Worm (Caenorhabditis elegans) whole organism, L2 larva: ENCODE results near the gene ire-1.
A peak's percentile ranks its signal among the peaks of the same experiment; 100 is the strongest.

Source experiments
- C34F6.9 ChIP-seq: fragments of 150-350 bp; optimal IDR thresholded peaks from 2 replicates; lab custom pipeline; 2014; ENCODE audit warnings: missing biosample characterization, missing genetic modification characterization
- F13H6.1 ChIP-seq: sonication (generic microtip); optimal IDR thresholded peaks from 2 replicates; lab custom pipeline; 2016; ENCODE audit warnings: missing genetic modification characterization, missing compliant biosample characterization
- Y55F3AM.14 ChIP-seq: fragments of 200-800 bp; sonication (Bioruptor generic); optimal IDR thresholded peaks from 2 replicates; lab custom pipeline; 2018; ENCODE audit warnings: mild to moderate bottlenecking, missing genetic modification characterization, missing compliant biosample characterization
- ama-1 ChIP-seq: fragments of 150-350 bp; optimal IDR thresholded peaks from 2 replicates; lab custom pipeline; 2018; ENCODE audit warnings: inconsistent platforms
- blmp-1 ChIP-seq: sonication (generic microtip); optimal IDR thresholded peaks from 2 replicates; lab custom pipeline; 2017; ENCODE audit warnings: missing genetic modification characterization, mild to moderate bottlenecking, missing compliant biosample characterization, antibody characterized with exemption, moderate library complexity; ENCODE audit not compliant: insufficient read depth
- ceh-16 ChIP-seq: fragments of 150-350 bp; optimal IDR thresholded peaks from 2 replicates; lab custom pipeline; 2014; ENCODE audit warnings: missing biosample characterization, missing genetic modification characterization
- crh-2 ChIP-seq: sonication (generic microtip); optimal IDR thresholded peaks from 2 replicates; lab custom pipeline; 2017; ENCODE audit warnings: missing biosample characterization, missing genetic modification characterization
- dmd-4 ChIP-seq: sonication (generic microtip); optimal IDR thresholded peaks from 2 replicates; lab custom pipeline; 2017; ENCODE audit warnings: missing biosample characterization, missing genetic modification characterization
- egl-27 ChIP-seq: sonication (generic microtip); optimal IDR thresholded peaks from 3 replicates; lab custom pipeline; 2017; ENCODE audit warnings: missing biosample characterization, missing genetic modification reagents, missing genetic modification characterization
- elt-1 ChIP-seq: fragments of 150-350 bp; optimal IDR thresholded peaks from 2 replicates; lab custom pipeline; 2014; ENCODE audit warnings: missing biosample characterization, missing genetic modification characterization
- fos-1 ChIP-seq: fragments of 150-350 bp; optimal IDR thresholded peaks from 2 replicates; lab custom pipeline; 2014; ENCODE audit warnings: missing biosample characterization, missing genetic modification characterization
- gmeb-1 ChIP-seq: fragments of 150-350 bp; optimal IDR thresholded peaks from 2 replicates; lab custom pipeline; 2014; ENCODE audit warnings: missing biosample characterization, missing genetic modification characterization
- lin-11 ChIP-seq: fragments of 150-350 bp; sonication (generic microtip); optimal IDR thresholded peaks from 2 replicates; lab custom pipeline; 2014; ENCODE audit warnings: missing biosample characterization, missing genetic modification characterization, inconsistent platforms, mixed read lengths
- lin-13 ChIP-seq: fragments of 150-350 bp; optimal IDR thresholded peaks from 2 replicates; lab custom pipeline; 2014; ENCODE audit warnings: missing biosample characterization, missing genetic modification reagents, missing genetic modification characterization
- lsy-2 ChIP-seq, 2 experiments: fragments of 150-350 bp in 1 of 2; sonication (generic microtip) in 1 of 2; optimal IDR thresholded peaks; 2 replicates each; lab custom pipeline; 2014 to 2017; ENCODE audit warnings: missing biosample characterization in 2 of 2, missing genetic modification characterization in 2 of 2
- mbf-1 ChIP-seq: sonication (generic microtip); optimal IDR thresholded peaks from 2 replicates; lab custom pipeline; 2017; ENCODE audit warnings: missing biosample characterization, missing genetic modification characterization
- mdl-1 ChIP-seq, 2 experiments: fragments of 150-350 bp in 1 of 2; sonication (generic microtip) in 1 of 2; optimal IDR thresholded peaks; 2 replicates each; lab custom pipeline; 2017; ENCODE audit warnings: missing biosample characterization in 2 of 2, missing genetic modification characterization in 2 of 2
- nhr-10 ChIP-seq: sonication (generic microtip); optimal IDR thresholded peaks from 2 replicates; lab custom pipeline; 2017; ENCODE audit warnings: missing biosample characterization, missing genetic modification characterization
- nhr-11 ChIP-seq: fragments of 150-350 bp; optimal IDR thresholded peaks from 2 replicates; lab custom pipeline; 2014; ENCODE audit warnings: missing biosample characterization, missing genetic modification characterization
- nhr-129 ChIP-seq: fragments of 150-350 bp; optimal IDR thresholded peaks from 2 replicates; lab custom pipeline; 2014; ENCODE audit warnings: missing biosample characterization, missing genetic modification characterization
- nhr-21 ChIP-seq: fragments of 150-350 bp; optimal IDR thresholded peaks from 2 replicates; lab custom pipeline; 2014; ENCODE audit warnings: missing biosample characterization, missing genetic modification characterization
- nhr-23 ChIP-seq: fragments of 150-350 bp; optimal IDR thresholded peaks from 2 replicates; lab custom pipeline; 2014; ENCODE audit warnings: missing biosample characterization, missing genetic modification reagents, missing genetic modification characterization
- nhr-237 ChIP-seq: fragments of 150-350 bp; optimal IDR thresholded peaks from 2 replicates; lab custom pipeline; 2014; ENCODE audit warnings: missing biosample characterization, missing genetic modification characterization
- nhr-25 ChIP-seq: fragments of 150-350 bp; sonication (generic microtip); optimal IDR thresholded peaks from 3 replicates; lab custom pipeline; 2014; ENCODE audit warnings: missing biosample characterization, missing genetic modification characterization
- nhr-6 ChIP-seq: fragments of 150-350 bp; optimal IDR thresholded peaks from 2 replicates; lab custom pipeline; 2014; ENCODE audit warnings: missing biosample characterization, missing genetic modification characterization
- nhr-77 ChIP-seq: fragments of 150-350 bp; optimal IDR thresholded peaks from 2 replicates; lab custom pipeline; 2014; ENCODE audit warnings: missing biosample characterization, missing genetic modification characterization
- sem-4 ChIP-seq: fragments of 150-350 bp; optimal IDR thresholded peaks from 2 replicates; lab custom pipeline; 2014; ENCODE audit warnings: missing biosample characterization, missing genetic modification reagents, missing genetic modification characterization
- skn-1 ChIP-seq: sonication (generic microtip); optimal IDR thresholded peaks from 2 replicates; lab custom pipeline; 2017; ENCODE audit warnings: missing biosample characterization, missing genetic modification characterization
- sma-3 ChIP-seq: sonication (generic microtip); optimal IDR thresholded peaks from 2 replicates; lab custom pipeline; 2016; ENCODE audit warnings: missing genetic modification reagents, missing genetic modification characterization, missing compliant biosample characterization
- sma-9 ChIP-seq, 2 experiments: fragments of 150-350 bp in 1 of 2; sonication (generic microtip) in 1 of 2; optimal IDR thresholded peaks; 2 replicates each; lab custom pipeline; 2014 to 2016; ENCODE audit warnings: missing genetic modification characterization in 2 of 2, mild to moderate bottlenecking in 1 of 2, missing biosample characterization in 1 of 2, missing compliant biosample characterization in 1 of 2, missing genetic modification reagents in 1 of 2, moderate library complexity in 1 of 2
- snpc-4 ChIP-seq: fragments of 150-350 bp; optimal IDR thresholded peaks from 2 replicates; lab custom pipeline; 2014; ENCODE audit warnings: missing biosample characterization, missing genetic modification characterization
- unc-39 ChIP-seq: fragments of 150-350 bp; optimal IDR thresholded peaks from 2 replicates; lab custom pipeline; 2014; ENCODE audit warnings: missing biosample characterization, missing genetic modification characterization
- unc-55 ChIP-seq: fragments of 150-350 bp; sonication (generic microtip); optimal IDR thresholded peaks from 3 replicates; lab custom pipeline; 2014; ENCODE audit warnings: missing biosample characterization, missing genetic modification reagents, missing genetic modification characterization
- unc-62 ChIP-seq: fragments of 150-350 bp; optimal IDR thresholded peaks from 2 replicates; lab custom pipeline; 2014; ENCODE audit warnings: missing biosample characterization, missing genetic modification reagents, missing genetic modification characterization
- zag-1 ChIP-seq: fragments of 150-350 bp; optimal IDR thresholded peaks from 2 replicates; lab custom pipeline; 2014; ENCODE audit warnings: missing biosample characterization, missing genetic modification characterization
- ztf-1 ChIP-seq: fragments of 200-800 bp; sonication (Bioruptor generic); conservative IDR thresholded peaks from 2 replicates; pipeline ENCODE4 v1.3.6; 2022; ENCODE audit warnings: missing genetic modification characterization, missing compliant biosample characterization

Gene ire-1

ce11 chrII:8078041-8078440 is 46.7 kb downstream of the ire-1 start, which contains the start of gene K02C4.5:
K02C4.5 (plus strand) TSS chrII:8078435.
- TF ChIP-seq fos-1 (tag; lab: Kevin White, UChicago): peak; percentile 98
- TF ChIP-seq nhr-129 (tag; lab: Kevin White, UChicago): no peak
- TF ChIP-seq skn-1 (tag; lab: Kevin White, UChicago): peak; percentile 11
- no peak for TF ChIP-seq nhr-77 (tag; lab: Kevin White, UChicago)
- no peak for TF ChIP-seq nhr-6 (tag; lab: Kevin White, UChicago)
- TF ChIP-seq egl-27 (tag; lab: Kevin White, UChicago): no peak
- TF ChIP-seq nhr-10 (tag; lab: Kevin White, UChicago): no peak
- peak; percentile 48 for TF ChIP-seq crh-2 (tag; lab: Kevin White, UChicago)
- TF ChIP-seq, all 48 proteins: peak for 3

ce11 chrII:8075324-8075810 is 49.3 kb downstream of the ire-1 start, which contains the start of gene K02C4.2:
K02C4.2 (plus strand) TSS chrII:8075760.
- TF ChIP-seq mdl-1 (tag; optimal IDR thresholded peaks at IDR 0.05; lab: Kevin White, UChicago): peak in 1 of 2 experiments; percentile 9
- peak; percentile 73 for TF ChIP-seq nhr-25
- TF ChIP-seq zag-1: peak; percentile 36
- TF ChIP-seq nhr-23 (tag; lab: Kevin White, UChicago): no peak
- peak; percentile 57 for TF ChIP-seq ceh-16 (tag; lab: Kevin White, UChicago)
- TF ChIP-seq dmd-4 (tag; lab: Kevin White, UChicago): no peak
- TF ChIP-seq mbf-1: no peak
- peak; percentile 95 for TF ChIP-seq nhr-129 (tag; lab: Kevin White, UChicago)
- peak; percentile 12 to 73 for TF ChIP-seq lsy-2 (tag; optimal IDR thresholded peaks at IDR 0.05; lab: Kevin White, UChicago)
- peak; percentile 66 for TF ChIP-seq F13H6.1 (tag; lab: Kevin White, UChicago)
- TF ChIP-seq gmeb-1 (tag; lab: Kevin White, UChicago): peak; percentile 74
- peak; percentile 50 for TF ChIP-seq lin-13 (GFP tag; lab: Kevin White, UChicago)
- peak; percentile 81 for TF ChIP-seq sma-3 (GFP tag; lab: Kevin White, UChicago)
- TF ChIP-seq crh-2 (tag; lab: Kevin White, UChicago): peak; percentile 80
- no peak for TF ChIP-seq unc-39 (tag; lab: Kevin White, UChicago)
- no peak for TF ChIP-seq elt-1 (tag; lab: Kevin White, UChicago)
- TF ChIP-seq C34F6.9: peak; percentile 61
- TF ChIP-seq nhr-21 (tag; lab: Kevin White, UChicago): peak; percentile 85
- peak; percentile 42 for TF ChIP-seq snpc-4 (tag; lab: Kevin White, UChicago)
- peak; percentile 16 for TF ChIP-seq nhr-77 (tag; lab: Kevin White, UChicago)
- peak; percentile 9 for TF ChIP-seq nhr-11 (tag; lab: Kevin White, UChicago)
- no peak for TF ChIP-seq ama-1 (lab: Kevin White, UChicago)
- peak; percentile 36 for TF ChIP-seq blmp-1
- TF ChIP-seq Y55F3AM.14 (GFP tag; lab: Kevin White, UChicago): peak; percentile 62
- TF ChIP-seq sma-9 (GFP tag; optimal IDR thresholded peaks at IDR 0.05; lab: Kevin White, UChicago): peak; percentile 78
- TF ChIP-seq sma-9 (tag; optimal IDR thresholded peaks at IDR 0.05; lab: Kevin White, UChicago): no peak
- TF ChIP-seq nhr-237 (tag; lab: Kevin White, UChicago): no peak
- peak; percentile 42 for TF ChIP-seq lin-11 (tag; lab: Kevin White, UChicago)
- peak; percentile 45 for TF ChIP-seq unc-55 (GFP tag; lab: Kevin White, UChicago)
- peak; percentile 90 for TF ChIP-seq fos-1 (tag; lab: Kevin White, UChicago)
- TF ChIP-seq unc-62 (GFP tag; lab: Kevin White, UChicago): no peak
- peak; percentile 69 for TF ChIP-seq sem-4 (tag; lab: Kevin White, UChicago)

ce11 chrII:8074058-8074457 is 50.7 kb downstream of the ire-1 start:
- TF ChIP-seq elt-1 (tag; lab: Kevin White, UChicago) (no peak), ztf-1 (no peak), fos-1 (tag; lab: Kevin White, UChicago) (peak; percentile 47), dmd-4 (tag; lab: Kevin White, UChicago) (no peak), nhr-11 (tag; lab: Kevin White, UChicago) (no peak), lin-11 (tag; lab: Kevin White, UChicago) (no peak)
